Worm (Caenorhabditis elegans) whole organism, early embryonic: ENCODE data around the gene H04D03.7.

Experiments
- B0310.2 ChIP-seq: sonication (generic microtip); optimal IDR thresholded peaks from 2 replicates; lab custom pipeline; 2016; ENCODE audit warnings: mild to moderate bottlenecking, missing genetic modification characterization, missing compliant biosample characterization
- ama-1 ChIP-seq: fragments of 150-350 bp; optimal IDR thresholded peaks from 2 replicates; lab custom pipeline; 2014
- ceh-13 ChIP-seq: fragments of 200-800 bp; sonication (Bioruptor generic); optimal IDR thresholded peaks from 2 replicates; lab custom pipeline; 2018; ENCODE audit warnings: mild to moderate bottlenecking, missing genetic modification characterization, missing compliant biosample characterization
- ets-7 ChIP-seq: sonication (generic microtip); optimal IDR thresholded peaks from 2 replicates; lab custom pipeline; 2016; ENCODE audit warnings: missing genotype, missing genetic modification characterization, missing compliant biosample characterization
- flt-1 ChIP-seq: fragments of 200-800 bp; sonication (Bioruptor generic); IDR thresholded peaks from 2 replicates; pipeline ENCODE4 v1.3.6; 2022; ENCODE audit warnings: missing genetic modification characterization, missing compliant biosample characterization
- hnd-1 ChIP-seq: sonication (generic microtip); optimal IDR thresholded peaks from 2 replicates; lab custom pipeline; 2016; ENCODE audit warnings: missing genetic modification characterization, missing compliant biosample characterization
- scrt-1 ChIP-seq: fragments of 200-800 bp; sonication (Bioruptor generic); IDR thresholded peaks from 2 replicates; pipeline ENCODE4 v1.3.6; 2022; ENCODE audit warnings: missing genetic modification characterization, missing compliant biosample characterization

- no peak for TF ChIP-seq hnd-1 (tag; lab: Kevin White, UChicago)
- no peak for TF ChIP-seq flt-1 (GFP tag; lab: Robert Waterston, UW)
- TF ChIP-seq scrt-1 (GFP tag; lab: Robert Waterston, UW): no peak
- TF ChIP-seq ama-1 (lab: Kevin White, UChicago): no peak
- TF ChIP-seq B0310.2 (tag; lab: Kevin White, UChicago): no peak
- TF ChIP-seq ets-7 (tag; lab: Kevin White, UChicago): no peak
- no peak for TF ChIP-seq ceh-13 (GFP tag; lab: Kevin White, UChicago)
Observed at ce11 chrIII:10407198-10407663, 39.4 kb downstream of the H04D03.7 start, which contains the start of gene hat-1.
